Worm (Caenorhabditis elegans): ENCODE measurements around the gene unc-42.

unc-42 gene

DNA sequence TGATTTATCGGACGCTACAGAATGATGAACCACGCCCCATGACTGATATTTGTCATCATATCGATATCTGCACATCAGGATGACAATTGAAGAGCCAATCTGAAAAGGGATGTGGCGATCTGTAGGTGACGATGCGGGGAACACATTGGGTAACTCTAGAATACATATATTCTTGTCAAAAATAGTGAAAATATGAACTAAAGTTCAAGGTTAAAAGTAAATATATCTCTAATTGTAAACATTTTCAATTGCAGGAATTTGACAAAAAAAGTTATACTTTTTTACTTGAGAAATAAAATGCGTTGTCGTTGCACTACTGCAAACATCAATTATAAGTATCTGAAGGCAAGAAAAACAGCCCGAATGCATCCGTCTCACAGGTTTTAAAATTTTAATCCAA lies 16.3 kb downstream of the unc-42 start, which contains the start of gene F58E6.6:
Gene F58E6.6, minus strand, starts transcription at position 101 of the 400 bp plus-strand sequence.
- no peak for TF ChIP-seq ahr-1 (tag; optimal IDR thresholded peaks at IDR 0.05)
- TF ChIP-seq fax-1 (tag; optimal IDR thresholded peaks at IDR 0.05), result no peak
- TF ChIP-seq nhr-11 (tag; optimal IDR thresholded peaks at IDR 0.05), result no peak
- no peak for TF ChIP-seq pag-3 (tag; optimal IDR thresholded peaks at IDR 0.05; ENCODE audit: borderline replicate concordance)
- no peak for TF ChIP-seq hlh-30 (tag; optimal IDR thresholded peaks at IDR 0.05; ENCODE audit: insufficient read depth)
- no peak for TF ChIP-seq che-1 (tag; optimal IDR thresholded peaks at IDR 0.05)
- no peak for TF ChIP-seq elt-4 (tag; optimal IDR thresholded peaks at IDR 0.05)
- TF ChIP-seq F13H6.1 (tag; optimal IDR thresholded peaks at IDR 0.05), result no peak
- no peak for TF ChIP-seq ceh-34 (tag; optimal IDR thresholded peaks at IDR 0.05)
- no peak for TF ChIP-seq sox-4 (tag; optimal IDR thresholded peaks at IDR 0.05)
- no peak for TF ChIP-seq lin-11 (tag; optimal IDR thresholded peaks at IDR 0.05)
- TF ChIP-seq hlh-13 (GFP tag; optimal IDR thresholded peaks at IDR 0.05), result no peak
- TF ChIP-seq hlh-15 (tag; optimal IDR thresholded peaks at IDR 0.05), result no peak
- no peak for TF ChIP-seq lim-6 (tag; optimal IDR thresholded peaks at IDR 0.05)
- no peak for TF ChIP-seq ceh-22 (tag; optimal IDR thresholded peaks at IDR 0.05)
- no peak for TF ChIP-seq syd-9 (tag; optimal IDR thresholded peaks at IDR 0.05)

DNA sequence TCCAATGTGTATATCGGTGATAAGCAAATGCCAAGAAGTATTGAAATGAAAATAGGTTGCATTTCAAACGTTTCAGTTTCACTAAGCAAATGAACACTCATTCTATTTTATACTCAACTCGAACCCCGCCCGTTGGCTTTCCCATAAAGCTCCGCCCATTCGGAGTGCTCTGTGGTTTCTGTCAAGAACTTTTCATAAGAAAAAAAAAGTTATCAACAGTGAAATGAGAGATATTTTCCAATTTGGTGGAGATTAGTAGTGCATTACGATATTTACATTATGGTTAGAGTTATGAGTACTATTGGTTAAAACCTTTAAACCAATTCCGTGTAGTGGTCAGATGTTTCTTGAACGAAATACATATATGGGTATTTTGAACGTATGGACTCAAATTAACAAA lies 18.9 kb downstream of the unc-42 start, which contains the start of gene F58E6.4:
Gene F58E6.4, minus strand, starts transcription at position 101 of the 400 bp plus-strand sequence.
- TF ChIP-seq hlh-15 (tag; optimal IDR thresholded peaks at IDR 0.05), result no peak
- TF ChIP-seq K09A11.1 (tag; optimal IDR thresholded peaks at IDR 0.05; ENCODE audit: insufficient read depth), result no peak
- TF ChIP-seq tbx-2 (tag; optimal IDR thresholded peaks at IDR 0.05), result no peak
- no peak for TF ChIP-seq ceh-34 (tag; optimal IDR thresholded peaks at IDR 0.05)
- TF ChIP-seq pqm-1 (tag; optimal IDR thresholded peaks at IDR 0.05), result no peak
- TF ChIP-seq ceh-9 (tag; optimal IDR thresholded peaks at IDR 0.05), result no peak
- no peak for TF ChIP-seq K02D7.2 (tag; optimal IDR thresholded peaks at IDR 0.05)
- TF ChIP-seq F13H6.1 (tag; optimal IDR thresholded peaks at IDR 0.05), result no peak
- TF ChIP-seq elt-4 (tag; optimal IDR thresholded peaks at IDR 0.05), result no peak
- TF ChIP-seq syd-9 (tag; optimal IDR thresholded peaks at IDR 0.05), result no peak
- TF ChIP-seq eyg-1 (tag; optimal IDR thresholded peaks at IDR 0.05), result no peak
- TF ChIP-seq mec-3 (tag; optimal IDR thresholded peaks at IDR 0.05; ENCODE audit: borderline replicate concordance), result no peak
- TF ChIP-seq nfya-1 (tag; optimal IDR thresholded peaks at IDR 0.05), result no peak
- TF ChIP-seq ceh-22 (tag; optimal IDR thresholded peaks at IDR 0.05), result no peak
- no peak for TF ChIP-seq pat-9 (tag; optimal IDR thresholded peaks at IDR 0.05)

DNA sequence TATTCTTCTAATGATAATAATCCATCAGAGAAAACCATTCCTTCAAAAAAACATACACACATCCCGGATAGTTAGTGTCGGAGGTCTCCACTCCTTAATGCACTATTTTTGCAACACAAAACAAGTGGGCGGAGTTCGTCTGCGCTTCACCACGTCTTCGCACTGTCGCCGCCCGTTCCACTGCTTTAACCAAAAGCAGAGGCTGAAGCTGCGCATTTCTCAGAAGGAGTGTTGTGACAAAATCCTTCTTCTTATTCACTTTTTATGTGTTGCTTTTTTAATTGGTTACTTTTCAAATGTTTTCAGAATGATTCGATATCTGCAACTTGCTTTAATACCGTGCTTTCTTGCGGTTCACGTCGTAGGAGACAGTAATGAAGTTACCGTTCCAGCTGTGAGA lies 24.3 kb downstream of the unc-42 start, which contains the start of gene F58E6.13:
Gene F58E6.13, plus strand, starts transcription at position 301 of the 400 bp plus-strand sequence.
- TF ChIP-seq ceh-22 (tag; optimal IDR thresholded peaks at IDR 0.05) (no peak), npax-4 (tag; optimal IDR thresholded peaks at IDR 0.05) (no peak), gmeb-2 (tag; optimal IDR thresholded peaks at IDR 0.05) (no peak), nhr-11 (tag; optimal IDR thresholded peaks at IDR 0.05) (no peak), zip-5 (tag; optimal IDR thresholded peaks at IDR 0.05) (no peak), dmd-4 (tag; optimal IDR thresholded peaks at IDR 0.05; ENCODE audit: borderline replicate concordance) (no peak), pax-1 (tag; optimal IDR thresholded peaks at IDR 0.05) (no peak), fkh-10 (GFP tag; optimal IDR thresholded peaks at IDR 0.05) (no peak), pqm-1 (tag; optimal IDR thresholded peaks at IDR 0.05) (no peak), lim-6 (tag; optimal IDR thresholded peaks at IDR 0.05) (no peak), hlh-30 (tag; optimal IDR thresholded peaks at IDR 0.05; ENCODE audit: insufficient read depth) (no peak), ceh-24 (tag; optimal IDR thresholded peaks at IDR 0.05) (no peak), sox-4 (tag; optimal IDR thresholded peaks at IDR 0.05) (no peak), ceh-18 (tag; optimal IDR thresholded peaks at IDR 0.05) (no peak), fkh-6 (tag; optimal IDR thresholded peaks at IDR 0.05) (no peak)

DNA sequence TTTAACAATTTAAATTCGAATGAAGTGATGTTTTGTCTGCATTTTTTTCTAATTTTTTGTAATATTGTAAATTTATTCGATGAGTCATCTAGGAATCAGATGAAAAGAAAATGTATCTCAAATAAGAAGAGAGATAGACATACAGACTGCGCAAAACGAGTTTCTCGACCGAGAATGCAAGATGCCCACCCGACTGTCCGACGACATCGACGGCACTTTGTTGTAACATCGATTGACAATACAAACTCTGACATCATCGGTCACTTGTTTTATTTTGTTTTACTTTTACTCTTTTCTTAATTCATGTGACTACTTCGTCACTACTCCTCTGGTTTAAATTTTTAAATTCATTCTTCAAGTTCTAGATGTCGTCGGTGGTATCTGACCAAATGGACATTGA lies 28.3 kb downstream of the unc-42 start, which contains the start of gene sta-2:
Gene sta-2, plus strand, starts transcription at position 349 of the 400 bp plus-strand sequence.
- no peak for TF ChIP-seq pros-1 (tag; optimal IDR thresholded peaks at IDR 0.05)
- TF ChIP-seq fax-1 (tag; optimal IDR thresholded peaks at IDR 0.05), result no peak
- TF ChIP-seq sdc-2 (tag; optimal IDR thresholded peaks at IDR 0.05), result no peak
- no peak for TF ChIP-seq Y22D7AL.16 (tag; optimal IDR thresholded peaks at IDR 0.05)
- TF ChIP-seq ama-1 (optimal IDR thresholded peaks at IDR 0.05), result no peak
- TF ChIP-seq odd-2 (tag; optimal IDR thresholded peaks at IDR 0.05), result no peak
- no peak for TF ChIP-seq nhr-11 (tag; optimal IDR thresholded peaks at IDR 0.05)
- no peak for TF ChIP-seq elt-4 (tag; optimal IDR thresholded peaks at IDR 0.05)
- TF ChIP-seq ceh-22 (tag; optimal IDR thresholded peaks at IDR 0.05), result no peak
- TF ChIP-seq ceh-45 (GFP tag; IDR thresholded peaks at IDR 0.05), result no peak
- no peak for TF ChIP-seq tbx-2 (tag; optimal IDR thresholded peaks at IDR 0.05)
- TF ChIP-seq ztf-16 (tag; optimal IDR thresholded peaks at IDR 0.05), result no peak
- no peak for TF ChIP-seq hlh-6 (tag; optimal IDR thresholded peaks at IDR 0.05)
- TF ChIP-seq T23F11.4 (GFP tag; optimal IDR thresholded peaks at IDR 0.05), result no peak
- TF ChIP-seq lin-11 (tag; optimal IDR thresholded peaks at IDR 0.05), result no peak
